Worm (Caenorhabditis elegans) whole organism, early embryonic: Measurements from ENCODE around the gene M106.3.

ENCODE experiments used
- B0310.2 ChIP-seq: sonication (generic microtip); optimal IDR thresholded peaks from 2 replicates; lab custom pipeline; 2016; ENCODE audit warnings: mild to moderate bottlenecking, missing genetic modification characterization, missing compliant biosample characterization
- aly-1 ChIP-seq: sonication (generic microtip); optimal IDR thresholded peaks from 2 replicates; lab custom pipeline; 2016; ENCODE audit warnings: missing genetic modification characterization, missing compliant biosample characterization
- tbx-11 ChIP-seq: fragments of 200-800 bp; sonication (Bioruptor generic); IDR thresholded peaks from 2 replicates; pipeline ENCODE4 v1.3.6; 2022; ENCODE audit warnings: missing genetic modification characterization, missing compliant biosample characterization
- tbx-37 ChIP-seq: fragments of 200-800 bp; sonication (Bioruptor generic); conservative IDR thresholded peaks from 2 replicates; pipeline ENCODE4 v1.3.6; 2022; ENCODE audit warnings: missing genetic modification reagents, missing genetic modification characterization, missing compliant biosample characterization

- TF ChIP-seq tbx-11 (GFP tag; lab: Robert Waterston, UW) (no peak), aly-1 (tag; lab: Kevin White, UChicago) (no peak), tbx-37 (no peak), B0310.2 (tag; lab: Kevin White, UChicago) (no peak)
Observed at ce11 chrII:10884396-10884795, 23.7 kb upstream of the M106.3 start, which contains the start of gene egg-3.
